Worm (Caenorhabditis elegans): ENCODE measurements around the gene H40L08.7.

ce11 chrX:15077597-15078261 is at the start of gene H40L08.7, which contains the start of the genes H40L08.8 and H40L08.2:
- TF ChIP-seq sem-2 (GFP tag; optimal IDR thresholded peaks at IDR 0.05): no peak
- TF ChIP-seq snpc-4 (tag; optimal IDR thresholded peaks at IDR 0.05): no peak
- TF ChIP-seq nhr-28 (tag; optimal IDR thresholded peaks at IDR 0.05): no peak
- TF ChIP-seq ztf-11 (tag; optimal IDR thresholded peaks at IDR 0.05): no peak
- TF ChIP-seq unc-39 (tag; optimal IDR thresholded peaks at IDR 0.05): no peak
- no peak for TF ChIP-seq unc-120 (tag; optimal IDR thresholded peaks at IDR 0.05; ENCODE audit: poor library complexity, severe bottlenecking)
- no peak for TF ChIP-seq nhr-237 (tag; optimal IDR thresholded peaks at IDR 0.05)
- no peak for TF ChIP-seq ceh-43 (GFP tag; optimal IDR thresholded peaks at IDR 0.05)
